Worm (Caenorhabditis elegans) whole organism, late embryonic: Measurements from ENCODE around the gene mif-1.

Source experiments
- C08G9.2 ChIP-seq: sonication (generic microtip); optimal IDR thresholded peaks from 2 replicates; lab custom pipeline; 2016; ENCODE audit warnings: mild to moderate bottlenecking, missing genetic modification characterization, moderate library complexity, missing compliant biosample characterization
- C38D4.7 ChIP-seq: fragments of 200-800 bp; sonication (Bioruptor generic); optimal IDR thresholded peaks from 2 replicates; lab custom pipeline; 2018; ENCODE audit warnings: mild to moderate bottlenecking, missing genetic modification characterization, moderate library complexity, missing compliant biosample characterization
- F13H6.1 ChIP-seq: sonication (generic microtip); optimal IDR thresholded peaks from 2 replicates; lab custom pipeline; 2016; ENCODE audit warnings: missing genetic modification characterization, missing compliant biosample characterization
- K02D7.2 ChIP-seq: sonication (generic microtip); optimal IDR thresholded peaks from 2 replicates; lab custom pipeline; 2017; ENCODE audit warnings: mild to moderate bottlenecking, missing genetic modification characterization, missing compliant biosample characterization
- T23F11.4 ChIP-seq: fragments of 200-800 bp; sonication (Bioruptor generic); optimal IDR thresholded peaks from 2 replicates; lab custom pipeline; 2018; ENCODE audit warnings: mild to moderate bottlenecking, missing genetic modification characterization, missing compliant biosample characterization
- ama-1 ChIP-seq: fragments of 150-350 bp; optimal IDR thresholded peaks from 2 replicates; lab custom pipeline; 2014
- ceh-14 ChIP-seq: sonication (generic microtip); optimal IDR thresholded peaks from 2 replicates; lab custom pipeline; 2016; ENCODE audit warnings: missing genotype, missing genetic modification characterization, missing compliant biosample characterization
- ceh-18 ChIP-seq: sonication (generic microtip); optimal IDR thresholded peaks from 2 replicates; lab custom pipeline; 2016; ENCODE audit warnings: missing genetic modification characterization, missing compliant biosample characterization
- ceh-30 ChIP-seq: fragments of 150-350 bp; optimal IDR thresholded peaks from 2 replicates; lab custom pipeline; 2014; ENCODE audit warnings: missing biosample characterization, missing genetic modification characterization
- ceh-31 ChIP-seq: sonication (generic microtip); optimal IDR thresholded peaks from 2 replicates; lab custom pipeline; 2016; ENCODE audit warnings: missing genetic modification characterization, missing compliant biosample characterization
- ceh-34 ChIP-seq: sonication (generic microtip); optimal IDR thresholded peaks from 2 replicates; lab custom pipeline; 2016; ENCODE audit warnings: mild to moderate bottlenecking, missing genetic modification characterization, missing compliant biosample characterization
- ceh-45 ChIP-seq: fragments of 200-800 bp; sonication (Bioruptor generic); IDR thresholded peaks from 2 replicates; pipeline ENCODE4 v1.3.6; 2022; ENCODE audit warnings: missing genetic modification reagents, missing genetic modification characterization, missing compliant biosample characterization
- ceh-6 ChIP-seq: fragments of 200-800 bp; sonication (Bioruptor generic); optimal IDR thresholded peaks from 2 replicates; lab custom pipeline; 2018; ENCODE audit warnings: mild to moderate bottlenecking, missing genetic modification characterization, missing compliant biosample characterization
- elt-2 ChIP-seq: sonication (generic microtip); optimal IDR thresholded peaks from 2 replicates; lab custom pipeline; 2016; ENCODE audit warnings: missing genetic modification reagents, missing genetic modification characterization, missing compliant biosample characterization
- elt-4 ChIP-seq: sonication (generic microtip); optimal IDR thresholded peaks from 2 replicates; lab custom pipeline; 2016; ENCODE audit warnings: missing genetic modification characterization, missing compliant biosample characterization
- ets-4 ChIP-seq: sonication (generic microtip); optimal IDR thresholded peaks from 2 replicates; lab custom pipeline; 2016; ENCODE audit warnings: missing genetic modification characterization, missing compliant biosample characterization
- eyg-1 ChIP-seq: sonication (generic microtip); optimal IDR thresholded peaks from 2 replicates; lab custom pipeline; 2016; ENCODE audit warnings: missing genotype, missing genetic modification characterization, missing compliant biosample characterization
- fax-1 ChIP-seq: sonication (generic microtip); optimal IDR thresholded peaks from 2 replicates; lab custom pipeline; 2016; ENCODE audit warnings: missing genotype, missing genetic modification characterization, missing compliant biosample characterization
- fkh-10 ChIP-seq: fragments of 150-350 bp; optimal IDR thresholded peaks from 2 replicates; lab custom pipeline; 2014; ENCODE audit warnings: missing biosample characterization, missing genetic modification reagents, missing genetic modification characterization
- fkh-6 ChIP-seq: sonication (generic microtip); optimal IDR thresholded peaks from 2 replicates; lab custom pipeline; 2016; ENCODE audit warnings: missing genetic modification characterization, missing compliant biosample characterization
- gmeb-2 ChIP-seq: sonication (generic microtip); optimal IDR thresholded peaks from 2 replicates; lab custom pipeline; 2016; ENCODE audit warnings: missing genetic modification characterization, inconsistent platforms, missing compliant biosample characterization
- hlh-15 ChIP-seq: sonication (generic microtip); optimal IDR thresholded peaks from 2 replicates; lab custom pipeline; 2016; ENCODE audit warnings: missing genetic modification characterization, missing compliant biosample characterization
- hlh-30 ChIP-seq: sonication (generic microtip); optimal IDR thresholded peaks from 2 replicates; lab custom pipeline; 2017; ENCODE audit warnings: antibody characterized with exemption, missing genetic modification characterization, missing compliant biosample characterization; ENCODE audit not compliant: insufficient read depth
- hlh-8 ChIP-seq: sonication (generic microtip); optimal IDR thresholded peaks from 2 replicates; lab custom pipeline; 2016; ENCODE audit warnings: missing genotype, missing genetic modification characterization, missing compliant biosample characterization
- lin-11 ChIP-seq: fragments of 200-800 bp; sonication (Bioruptor generic); optimal IDR thresholded peaks from 2 replicates; lab custom pipeline; 2018; ENCODE audit warnings: mild to moderate bottlenecking, missing genetic modification characterization, missing compliant biosample characterization
- mec-3 ChIP-seq: sonication (generic microtip); optimal IDR thresholded peaks from 2 replicates; lab custom pipeline; 2016; ENCODE audit warnings: borderline replicate concordance, missing genetic modification characterization, missing compliant biosample characterization
- nfya-1 ChIP-seq: sonication (generic microtip); optimal IDR thresholded peaks from 2 replicates; lab custom pipeline; 2017; ENCODE audit warnings: missing genetic modification characterization, mild to moderate bottlenecking, missing compliant biosample characterization, antibody characterized with exemption, moderate library complexity
- nhr-232 ChIP-seq: sonication (generic microtip); optimal IDR thresholded peaks from 2 replicates; lab custom pipeline; 2016; ENCODE audit warnings: missing genetic modification characterization, missing compliant biosample characterization
- pat-9 ChIP-seq: fragments of 200-800 bp; sonication (Bioruptor generic); optimal IDR thresholded peaks from 2 replicates; lab custom pipeline; 2018; ENCODE audit warnings: mild to moderate bottlenecking, missing genetic modification characterization, moderate library complexity, missing compliant biosample characterization
- pax-1 ChIP-seq: fragments of 150-350 bp; optimal IDR thresholded peaks from 2 replicates; lab custom pipeline; 2014; ENCODE audit warnings: missing biosample characterization, missing genetic modification characterization
- pha-2 ChIP-seq: sonication (generic microtip); optimal IDR thresholded peaks from 2 replicates; lab custom pipeline; 2017; ENCODE audit warnings: mild to moderate bottlenecking, missing genetic modification characterization, missing compliant biosample characterization
- pha-4 ChIP-seq: fragments of 150-350 bp; optimal IDR thresholded peaks from 2 replicates; lab custom pipeline; 2018; ENCODE audit warnings: missing biosample characterization, missing genetic modification reagents, missing genetic modification characterization
- pros-1 ChIP-seq: fragments of 150-350 bp; optimal IDR thresholded peaks from 2 replicates; lab custom pipeline; 2014; ENCODE audit warnings: missing biosample characterization, missing genetic modification reagents, missing genetic modification characterization
- rnt-1 ChIP-seq: sonication (generic microtip); optimal IDR thresholded peaks from 2 replicates; lab custom pipeline; 2016; ENCODE audit warnings: missing genetic modification characterization, missing compliant biosample characterization
- syd-9 ChIP-seq: sonication (generic microtip); optimal IDR thresholded peaks from 2 replicates; lab custom pipeline; 2016; ENCODE audit warnings: mild to moderate bottlenecking, missing genetic modification characterization, moderate library complexity, missing compliant biosample characterization
- tbx-7 ChIP-seq: sonication (generic microtip); optimal IDR thresholded peaks from 2 replicates; lab custom pipeline; 2016; ENCODE audit warnings: missing genotype, missing genetic modification characterization, missing compliant biosample characterization
- unc-3 ChIP-seq, 2 experiments: fragments of 200-800 bp in 1 of 2; sonication (Bioruptor generic) in 1 of 2; sonication (generic microtip) in 1 of 2; conservative IDR thresholded peaks in 1 of 2; optimal IDR thresholded peaks in 1 of 2; 2 replicates each; pipeline versions ENCODE4 v1.3.6 to Lab custom; 2016 to 2022; ENCODE audit warnings: missing compliant biosample characterization in 2 of 2, missing genetic modification characterization in 2 of 2, missing genetic modification reagents in 1 of 2
- unc-55 ChIP-seq: sonication (generic microtip); optimal IDR thresholded peaks from 2 replicates; lab custom pipeline; 2017; ENCODE audit warnings: missing biosample characterization, missing genetic modification reagents, missing genetic modification characterization
- ztf-16 ChIP-seq: sonication (generic microtip); optimal IDR thresholded peaks from 2 replicates; lab custom pipeline; 2017; ENCODE audit warnings: missing genetic modification characterization, missing compliant biosample characterization

mif-1 gene

ce11 chrIII:11847658-11848202 is at the start of gene mif-1:
mif-1 (plus strand) TSS chrIII:11848152.
- TF ChIP-seq pros-1 (no peak), nfya-1 (tag; lab: Kevin White, UChicago) (peak; percentile 68), T23F11.4 (GFP tag; lab: Kevin White, UChicago) (no peak), ets-4 (no peak), ama-1 (lab: Kevin White, UChicago) (no peak), elt-2 (tag; lab: Kevin White, UChicago) (peak; percentile 26), tbx-7 (no peak), hlh-8 (no peak), fkh-10 (no peak), ceh-14 (tag; lab: Kevin White, UChicago) (no peak), ztf-16 (tag; lab: Kevin White, UChicago) (no peak), ceh-30 (tag; lab: Kevin White, UChicago) (no peak), F13H6.1 (tag; lab: Kevin White, UChicago) (no peak), fax-1 (no peak), hlh-30 (tag; lab: Kevin White, UChicago) (peak; percentile 30)

- TF ChIP-seq pha-2 (no peak), ceh-14 (tag; lab: Kevin White, UChicago) (no peak), ceh-18 (no peak), fkh-6 (tag; lab: Kevin White, UChicago) (no peak), ceh-45 (GFP tag; lab: Robert Waterston, UW) (no peak), pax-1 (tag; lab: Kevin White, UChicago) (no peak), rnt-1 (tag; lab: Kevin White, UChicago) (no peak), pros-1 (no peak), ceh-30 (tag; lab: Kevin White, UChicago) (no peak), mec-3 (tag; lab: Kevin White, UChicago) (no peak), C08G9.2 (tag; lab: Kevin White, UChicago) (no peak), unc-55 (GFP tag; lab: Kevin White, UChicago) (no peak), nhr-232 (tag; lab: Kevin White, UChicago) (no peak)
These were observed 41.3 kb upstream of the mif-1 start, which contains the start of gene C18D11.7 for ce11 chrIII:11806695-11807094. C18D11.7 (minus strand) TSS chrIII:11806795.

ce11 chrIII:11807418-11807817 is 40.5 kb upstream of the mif-1 start, which contains the start of gene C18D11.10:
C18D11.10 (plus strand) TSS chrIII:11807718.
- TF ChIP-seq gmeb-2 (tag; lab: Kevin White, UChicago) (no peak), syd-9 (tag; lab: Kevin White, UChicago) (no peak), elt-2 (tag; lab: Kevin White, UChicago) (no peak), hlh-15 (tag; lab: Kevin White, UChicago) (no peak), hlh-8 (no peak), unc-3 (GFP tag; conservative IDR thresholded peaks at IDR 0.05; lab: Robert Waterston, UW) (no peak), unc-3 (tag; optimal IDR thresholded peaks at IDR 0.05; lab: Kevin White, UChicago) (no peak), ceh-6 (GFP tag; lab: Kevin White, UChicago) (no peak), ceh-14 (tag; lab: Kevin White, UChicago) (no peak), ets-4 (no peak), eyg-1 (tag; lab: Kevin White, UChicago) (no peak), pha-4 (tag; lab: Kevin White, UChicago) (no peak), elt-4 (no peak), unc-55 (GFP tag; lab: Kevin White, UChicago) (no peak), pax-1 (tag; lab: Kevin White, UChicago) (no peak), K02D7.2 (tag; lab: Kevin White, UChicago) (no peak), C38D4.7 (GFP tag; lab: Kevin White, UChicago) (no peak)

- no peak for TF ChIP-seq pat-9 (tag; lab: Kevin White, UChicago)
- TF ChIP-seq lin-11 = no peak
- no peak for TF ChIP-seq fkh-10
- no peak for TF ChIP-seq ztf-16 (tag; lab: Kevin White, UChicago)
- no peak for TF ChIP-seq ceh-31 (tag; lab: Kevin White, UChicago)
- no peak for TF ChIP-seq hlh-15 (tag; lab: Kevin White, UChicago)
- TF ChIP-seq ceh-34 (tag; lab: Kevin White, UChicago) = no peak
- TF ChIP-seq, all 69 proteins: peak for 0
These were observed 39.1 kb upstream of the mif-1 start, which contains the start of gene C18D11.9 for ce11 chrIII:11808818-11809217. C18D11.9 (plus strand) TSS chrIII:11809118.
